Worm (Caenorhabditis elegans): ENCODE measurements around the gene abf-4.
A peak's percentile ranks its signal among the peaks of the same experiment; 100 is the strongest.

The abf-4 gene

ce11 chrV:20534072-20534471 is 24.1 kb downstream of the abf-4 start, which contains the start of gene famh-161:
TSS of gene famh-161 (minus strand) at chrV:20534172.
- no peak for TF ChIP-seq crh-2 (tag; optimal IDR thresholded peaks at IDR 0.05)

ce11 chrV:20527493-20527892 is 30.7 kb downstream of the abf-4 start, which contains the start of gene Y38H6C.13:
TSS of gene Y38H6C.13 (plus strand) at chrV:20527793.
- TF ChIP-seq snpc-4 (tag; optimal IDR thresholded peaks at IDR 0.05) (no peak), dmd-4 (tag; optimal IDR thresholded peaks at IDR 0.05) (no peak), nhr-129 (tag; optimal IDR thresholded peaks at IDR 0.05) (no peak), nhr-6 (tag; optimal IDR thresholded peaks at IDR 0.05) (no peak), Y55F3AM.14 (GFP tag; optimal IDR thresholded peaks at IDR 0.05) (no peak), nhr-77 (tag; optimal IDR thresholded peaks at IDR 0.05) (no peak), gmeb-1 (tag; optimal IDR thresholded peaks at IDR 0.05) (no peak), lin-11 (tag; optimal IDR thresholded peaks at IDR 0.05) (no peak), nhr-11 (tag; optimal IDR thresholded peaks at IDR 0.05) (no peak), blmp-1 (tag; optimal IDR thresholded peaks at IDR 0.05; ENCODE audit: insufficient read depth) (no peak), ama-1 (optimal IDR thresholded peaks at IDR 0.05) (no peak), ZK546.5 (tag; optimal IDR thresholded peaks at IDR 0.05) (no peak), nhr-25 (tag; optimal IDR thresholded peaks at IDR 0.05) (no peak), ztf-1 (GFP tag; conservative IDR thresholded peaks at IDR 0.05) (no peak), peb-1 (tag; optimal IDR thresholded peaks at IDR 0.05) (no peak), F13H6.1 (tag; optimal IDR thresholded peaks at IDR 0.05) (no peak), unc-55 (GFP tag; optimal IDR thresholded peaks at IDR 0.05) (no peak), sma-9 (GFP tag; optimal IDR thresholded peaks at IDR 0.05) (no peak), sma-9 (tag; optimal IDR thresholded peaks at IDR 0.05) (no peak)

- peak; percentile 64 for TF ChIP-seq sma-9 (GFP tag; optimal IDR thresholded peaks at IDR 0.05)
- TF ChIP-seq sma-9 (tag; optimal IDR thresholded peaks at IDR 0.05): no peak
- peak; percentile 17 for TF ChIP-seq gmeb-1 (tag; optimal IDR thresholded peaks at IDR 0.05)
- TF ChIP-seq mab-5 (tag; optimal IDR thresholded peaks at IDR 0.05): no peak
- no peak for TF ChIP-seq nhr-23 (tag; optimal IDR thresholded peaks at IDR 0.05)
- peak; percentile 98 for TF ChIP-seq fos-1 (tag; optimal IDR thresholded peaks at IDR 0.05)
Measured at ce11 chrV:20525816-20526459, 32.2 kb downstream of the abf-4 start, which contains the start of the genes srh-166 and Y38H6C.24. TSS of gene srh-166 (minus strand) at chrV:20525866. TSS of gene Y38H6C.24 (plus strand) at chrV:20526435.

ce11 chrV:20522219-20522618 is 36.0 kb downstream of the abf-4 start, which contains the start of the genes Y38H6C.9 and fbxa-150:
TSS of gene Y38H6C.9 (minus strand) at chrV:20522270.
TSS of gene fbxa-150 (plus strand) at chrV:20522598.
- TF ChIP-seq ZK546.5 (tag; optimal IDR thresholded peaks at IDR 0.05) (no peak), lin-39 (tag; optimal IDR thresholded peaks at IDR 0.05) (no peak), C34F6.9 (tag; optimal IDR thresholded peaks at IDR 0.05) (peak; percentile 75), lsy-2 (tag; optimal IDR thresholded peaks at IDR 0.05) (no peak), fos-1 (tag; optimal IDR thresholded peaks at IDR 0.05) (peak; percentile 23), egl-27 (tag; optimal IDR thresholded peaks at IDR 0.05) (no peak), nhr-23 (tag; optimal IDR thresholded peaks at IDR 0.05) (no peak), mab-5 (tag; optimal IDR thresholded peaks at IDR 0.05) (no peak), unc-39 (tag; optimal IDR thresholded peaks at IDR 0.05) (no peak), lin-13 (GFP tag; optimal IDR thresholded peaks at IDR 0.05) (no peak), zag-1 (tag; optimal IDR thresholded peaks at IDR 0.05) (no peak), mdl-1 (tag; optimal IDR thresholded peaks at IDR 0.05) (no peak), skn-1 (tag; optimal IDR thresholded peaks at IDR 0.05) (no peak), aly-2 (tag; optimal IDR thresholded peaks at IDR 0.05) (no peak), Y55F3AM.14 (GFP tag; optimal IDR thresholded peaks at IDR 0.05) (no peak), F13H6.1 (tag; optimal IDR thresholded peaks at IDR 0.05) (no peak), unc-55 (GFP tag; optimal IDR thresholded peaks at IDR 0.05) (peak; percentile 65), peb-1 (tag; optimal IDR thresholded peaks at IDR 0.05) (no peak), crh-2 (tag; optimal IDR thresholded peaks at IDR 0.05) (no peak), sma-9 (GFP tag; optimal IDR thresholded peaks at IDR 0.05) (no peak), sma-9 (tag; optimal IDR thresholded peaks at IDR 0.05) (no peak), elt-3 (tag; optimal IDR thresholded peaks at IDR 0.05) (no peak), ztf-1 (GFP tag; conservative IDR thresholded peaks at IDR 0.05) (no peak), elt-1 (tag; optimal IDR thresholded peaks at IDR 0.05) (no peak)
